Worm (Caenorhabditis elegans) whole organism, L2 larva: ENCODE results near the gene fust-1.

Experiments used
- C34F6.9 ChIP-seq: fragments of 150-350 bp; optimal IDR thresholded peaks from 2 replicates; lab custom pipeline; 2014; ENCODE audit warnings: missing biosample characterization, missing genetic modification characterization
- Y55F3AM.14 ChIP-seq: fragments of 200-800 bp; sonication (Bioruptor generic); optimal IDR thresholded peaks from 2 replicates; lab custom pipeline; 2018; ENCODE audit warnings: mild to moderate bottlenecking, missing genetic modification characterization, missing compliant biosample characterization
- ZK546.5 ChIP-seq: sonication (generic microtip); optimal IDR thresholded peaks from 2 replicates; lab custom pipeline; 2017; ENCODE audit warnings: missing biosample characterization, missing genetic modification characterization
- alr-1 ChIP-seq: fragments of 150-350 bp; optimal IDR thresholded peaks from 2 replicates; lab custom pipeline; 2014; ENCODE audit warnings: missing biosample characterization, missing genetic modification characterization
- ama-1 ChIP-seq: fragments of 150-350 bp; optimal IDR thresholded peaks from 2 replicates; lab custom pipeline; 2018; ENCODE audit warnings: inconsistent platforms
- blmp-1 ChIP-seq: sonication (generic microtip); optimal IDR thresholded peaks from 2 replicates; lab custom pipeline; 2017; ENCODE audit warnings: missing genetic modification characterization, mild to moderate bottlenecking, missing compliant biosample characterization, antibody characterized with exemption, moderate library complexity; ENCODE audit not compliant: insufficient read depth
- crh-2 ChIP-seq: sonication (generic microtip); optimal IDR thresholded peaks from 2 replicates; lab custom pipeline; 2017; ENCODE audit warnings: missing biosample characterization, missing genetic modification characterization
- egl-27 ChIP-seq: sonication (generic microtip); optimal IDR thresholded peaks from 3 replicates; lab custom pipeline; 2017; ENCODE audit warnings: missing biosample characterization, missing genetic modification reagents, missing genetic modification characterization
- fos-1 ChIP-seq: fragments of 150-350 bp; optimal IDR thresholded peaks from 2 replicates; lab custom pipeline; 2014; ENCODE audit warnings: missing biosample characterization, missing genetic modification characterization
- gmeb-1 ChIP-seq: fragments of 150-350 bp; optimal IDR thresholded peaks from 2 replicates; lab custom pipeline; 2014; ENCODE audit warnings: missing biosample characterization, missing genetic modification characterization
- lin-11 ChIP-seq: fragments of 150-350 bp; sonication (generic microtip); optimal IDR thresholded peaks from 2 replicates; lab custom pipeline; 2014; ENCODE audit warnings: missing biosample characterization, missing genetic modification characterization, inconsistent platforms, mixed read lengths
- lin-13 ChIP-seq: fragments of 150-350 bp; optimal IDR thresholded peaks from 2 replicates; lab custom pipeline; 2014; ENCODE audit warnings: missing biosample characterization, missing genetic modification reagents, missing genetic modification characterization
- lin-39 ChIP-seq: fragments of 150-350 bp; optimal IDR thresholded peaks from 2 replicates; lab custom pipeline; 2014; ENCODE audit warnings: missing biosample characterization, missing genetic modification reagents, missing genetic modification characterization
- lsy-2 ChIP-seq, 2 experiments: fragments of 150-350 bp in 1 of 2; sonication (generic microtip) in 1 of 2; optimal IDR thresholded peaks; 2 replicates each; lab custom pipeline; 2014 to 2017; ENCODE audit warnings: missing biosample characterization in 2 of 2, missing genetic modification characterization in 2 of 2
- mab-5 ChIP-seq: fragments of 150-350 bp; optimal IDR thresholded peaks from 2 replicates; lab custom pipeline; 2014; ENCODE audit warnings: missing biosample characterization, missing genetic modification characterization
- nhr-10 ChIP-seq: sonication (generic microtip); optimal IDR thresholded peaks from 2 replicates; lab custom pipeline; 2017; ENCODE audit warnings: missing biosample characterization, missing genetic modification characterization
- nhr-12 ChIP-seq: fragments of 150-350 bp; optimal IDR thresholded peaks from 2 replicates; lab custom pipeline; 2014; ENCODE audit warnings: missing biosample characterization, missing genetic modification characterization
- nhr-129 ChIP-seq: fragments of 150-350 bp; optimal IDR thresholded peaks from 2 replicates; lab custom pipeline; 2014; ENCODE audit warnings: missing biosample characterization, missing genetic modification characterization
- nhr-23 ChIP-seq: fragments of 150-350 bp; optimal IDR thresholded peaks from 2 replicates; lab custom pipeline; 2014; ENCODE audit warnings: missing biosample characterization, missing genetic modification reagents, missing genetic modification characterization
- nhr-25 ChIP-seq: fragments of 150-350 bp; sonication (generic microtip); optimal IDR thresholded peaks from 3 replicates; lab custom pipeline; 2014; ENCODE audit warnings: missing biosample characterization, missing genetic modification characterization
- nhr-77 ChIP-seq: fragments of 150-350 bp; optimal IDR thresholded peaks from 2 replicates; lab custom pipeline; 2014; ENCODE audit warnings: missing biosample characterization, missing genetic modification characterization
- peb-1 ChIP-seq: fragments of 150-350 bp; optimal IDR thresholded peaks from 2 replicates; lab custom pipeline; 2014; ENCODE audit warnings: missing biosample characterization, missing genetic modification characterization
- skn-1 ChIP-seq: sonication (generic microtip); optimal IDR thresholded peaks from 2 replicates; lab custom pipeline; 2017; ENCODE audit warnings: missing biosample characterization, missing genetic modification characterization
- sma-9 ChIP-seq, 2 experiments: fragments of 150-350 bp in 1 of 2; sonication (generic microtip) in 1 of 2; optimal IDR thresholded peaks; 2 replicates each; lab custom pipeline; 2014 to 2016; ENCODE audit warnings: missing genetic modification characterization in 2 of 2, mild to moderate bottlenecking in 1 of 2, missing biosample characterization in 1 of 2, missing compliant biosample characterization in 1 of 2, missing genetic modification reagents in 1 of 2, moderate library complexity in 1 of 2
- snpc-4 ChIP-seq: fragments of 150-350 bp; optimal IDR thresholded peaks from 2 replicates; lab custom pipeline; 2014; ENCODE audit warnings: missing biosample characterization, missing genetic modification characterization
- ztf-1 ChIP-seq: fragments of 200-800 bp; sonication (Bioruptor generic); conservative IDR thresholded peaks from 2 replicates; pipeline ENCODE4 v1.3.6; 2022; ENCODE audit warnings: missing genetic modification characterization, missing compliant biosample characterization

fust-1 gene

DNA sequence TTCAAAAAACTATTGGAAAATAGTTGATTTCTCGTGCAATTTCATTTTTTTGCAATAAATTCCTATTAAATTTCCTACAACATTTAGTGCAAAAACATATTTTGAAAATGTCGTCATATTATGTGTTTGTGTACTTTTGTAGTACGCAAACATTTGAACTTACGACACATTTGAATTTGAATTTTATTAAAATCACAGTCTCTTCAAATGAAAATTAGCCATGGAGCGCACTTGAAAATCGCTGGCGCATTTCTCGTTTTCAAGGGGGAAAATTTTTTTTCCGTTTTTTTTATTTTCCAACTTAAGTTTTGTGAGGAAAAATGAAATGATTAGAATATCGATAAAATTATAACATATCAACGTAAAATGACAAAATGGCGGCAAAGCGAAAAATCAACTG lies 4.8 kb upstream of the fust-1 start:
- TF ChIP-seq crh-2 (tag; lab: Kevin White, UChicago) (peak; percentile 29), C34F6.9 (tag; lab: Kevin White, UChicago) (peak; percentile 62), lsy-2 (tag; optimal IDR thresholded peaks at IDR 0.05; lab: Kevin White, UChicago) (peak; percentile 14 to 80), gmeb-1 (tag; lab: Kevin White, UChicago) (peak; percentile 29), lin-13 (GFP tag; lab: Kevin White, UChicago) (peak; percentile 39), egl-27 (tag; lab: Kevin White, UChicago) (no peak), nhr-77 (tag; lab: Kevin White, UChicago) (no peak), nhr-25 (tag; lab: Kevin White, UChicago) (peak; percentile 28)

DNA sequence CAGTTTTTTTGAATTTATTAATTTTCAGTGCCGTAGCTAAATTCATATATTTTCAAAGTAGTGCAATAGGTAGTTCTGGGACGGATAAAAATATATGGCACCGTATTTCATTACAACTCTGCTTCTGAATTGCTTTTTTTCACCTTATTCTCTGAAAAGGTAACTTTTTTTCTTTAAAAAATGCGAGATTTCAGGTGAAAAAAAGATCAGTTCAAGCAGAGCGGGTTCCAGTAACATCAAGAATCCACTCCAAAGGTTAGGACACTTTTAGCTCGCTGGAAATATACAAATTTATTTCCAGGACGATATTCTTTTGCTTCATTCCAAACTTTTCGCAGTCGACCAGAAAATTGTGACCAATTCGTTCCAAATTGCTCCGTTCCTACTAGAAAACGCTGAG lies 4.3 kb upstream of the fust-1 start, which contains the start of gene T07F8.1:
Gene T07F8.1, plus strand, starts transcription at position 301 of the 400 bp plus-strand sequence.
- TF ChIP-seq mab-5 (tag; lab: Kevin White, UChicago) = no peak
- no peak for TF ChIP-seq lin-39
- no peak for TF ChIP-seq alr-1 (tag; lab: Kevin White, UChicago)
- TF ChIP-seq nhr-10 (tag; lab: Kevin White, UChicago) = no peak
- no peak for TF ChIP-seq lin-11 (tag; lab: Kevin White, UChicago)
- TF ChIP-seq nhr-12 (tag; lab: Kevin White, UChicago) = no peak
- no peak for TF ChIP-seq peb-1 (tag; lab: Kevin White, UChicago)

DNA sequence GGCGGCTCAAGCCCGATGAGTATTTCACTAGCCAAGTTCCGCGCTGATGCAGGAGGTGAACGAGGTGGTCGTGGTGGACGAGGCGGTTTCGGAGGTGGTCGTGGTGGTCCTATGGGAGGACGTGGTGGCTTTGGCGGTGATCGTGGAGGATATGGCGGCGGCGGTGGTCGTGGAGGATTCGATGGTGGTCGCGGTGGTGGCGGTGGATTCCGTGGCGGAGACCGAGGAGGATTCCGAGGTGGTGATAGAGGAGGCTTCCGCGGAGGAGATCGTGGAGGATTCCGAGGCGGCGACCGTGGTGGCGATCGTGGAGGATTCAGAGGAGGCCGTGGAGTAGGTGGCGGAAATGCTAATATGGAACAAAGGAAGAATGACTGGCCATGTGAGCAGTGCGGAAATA lies 2.3 kb downstream of the fust-1 start:
- TF ChIP-seq snpc-4 (tag; lab: Kevin White, UChicago) = no peak
- no peak for TF ChIP-seq nhr-25 (tag; lab: Kevin White, UChicago)
- TF ChIP-seq fos-1 (tag; lab: Kevin White, UChicago) = no peak
- no peak for TF ChIP-seq nhr-12 (tag; lab: Kevin White, UChicago)
- TF ChIP-seq Y55F3AM.14 (GFP tag; lab: Kevin White, UChicago) = no peak

DNA sequence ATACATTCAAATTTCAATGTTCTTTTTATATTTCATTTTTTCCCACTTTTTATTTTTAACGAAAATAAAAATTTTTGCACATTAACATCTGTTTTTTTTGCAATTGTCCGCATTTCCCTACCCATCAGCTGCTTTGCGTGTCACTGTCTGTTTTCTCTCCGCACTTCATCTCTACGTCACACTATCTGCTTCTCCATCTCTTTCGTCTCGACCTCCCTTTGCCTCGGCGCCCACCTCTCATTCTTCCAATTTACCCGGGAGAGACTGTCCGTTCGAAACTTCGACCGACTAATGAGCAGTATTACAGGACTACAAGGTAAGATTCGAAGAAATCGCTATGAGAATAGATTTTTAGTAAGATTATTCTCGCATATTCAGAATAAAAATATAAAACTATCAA lies 3.0 kb downstream of the fust-1 start, which contains the start of gene C27H5.2:
Gene C27H5.2, plus strand, starts transcription at position 190 of the 400 bp plus-strand sequence.
- TF ChIP-seq nhr-77 (tag; lab: Kevin White, UChicago) (no peak), ama-1 (lab: Kevin White, UChicago) (peak; percentile 21), blmp-1 (tag; lab: Kevin White, UChicago) (no peak), nhr-129 (peak; percentile 21), fos-1 (tag; lab: Kevin White, UChicago) (peak; percentile 48), lsy-2 (tag; optimal IDR thresholded peaks at IDR 0.05; lab: Kevin White, UChicago) (peak in 1 of 2 experiments; percentile 18)

DNA sequence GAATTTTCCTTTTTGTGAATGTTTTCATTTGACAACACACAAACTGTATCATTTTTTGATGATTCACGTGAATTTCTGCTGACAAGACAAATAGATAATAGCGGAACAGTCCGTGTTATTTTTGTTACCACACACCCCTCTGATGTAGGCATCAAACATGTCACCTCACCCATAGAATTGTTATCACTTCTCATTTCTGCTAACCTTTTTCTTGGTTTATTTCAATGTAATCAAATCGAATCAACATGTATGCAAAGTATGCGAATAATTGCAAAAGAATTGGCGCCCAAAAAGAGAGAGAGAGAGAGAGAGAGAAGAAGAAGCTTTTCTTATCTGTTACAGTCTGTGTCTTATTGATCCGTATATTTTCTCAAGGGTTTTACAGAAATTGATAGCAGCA lies 5.0 kb downstream of the fust-1 start:
- TF ChIP-seq crh-2 (tag; lab: Kevin White, UChicago) (peak; percentile 43), gmeb-1 (tag; lab: Kevin White, UChicago) (peak; percentile 27), nhr-12 (tag; lab: Kevin White, UChicago) (no peak), fos-1 (tag; lab: Kevin White, UChicago) (peak; percentile 52), alr-1 (tag; lab: Kevin White, UChicago) (no peak), sma-9 (GFP tag; optimal IDR thresholded peaks at IDR 0.05; lab: Kevin White, UChicago) (peak; percentile 60), sma-9 (tag; optimal IDR thresholded peaks at IDR 0.05; lab: Kevin White, UChicago) (no peak)
- TF ChIP-seq, all 48 proteins: peak for 4

DNA sequence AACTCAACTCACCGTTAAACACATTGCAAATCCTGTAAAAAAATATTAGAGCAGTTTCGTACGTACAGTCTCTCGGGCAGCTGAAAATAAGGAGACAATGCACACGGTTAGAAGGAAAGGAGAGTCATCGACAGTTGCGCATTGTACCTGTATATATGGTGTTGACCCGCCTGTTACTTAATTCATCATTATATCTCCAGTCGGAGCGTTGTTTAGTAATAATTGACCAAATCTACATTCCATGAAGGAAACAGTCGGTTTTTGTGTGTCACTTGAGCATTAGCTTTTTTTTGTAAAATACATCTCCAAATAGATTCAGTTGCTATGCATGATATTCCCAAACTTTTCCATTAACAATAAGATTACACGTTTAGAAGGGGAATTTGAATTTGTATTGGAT lies 9.1 kb downstream of the fust-1 start, which contains the start of gene C27H5.12:
Gene C27H5.12, minus strand, starts transcription at position 101 of the 400 bp plus-strand sequence.
- no peak for TF ChIP-seq nhr-23 (tag; lab: Kevin White, UChicago)

DNA sequence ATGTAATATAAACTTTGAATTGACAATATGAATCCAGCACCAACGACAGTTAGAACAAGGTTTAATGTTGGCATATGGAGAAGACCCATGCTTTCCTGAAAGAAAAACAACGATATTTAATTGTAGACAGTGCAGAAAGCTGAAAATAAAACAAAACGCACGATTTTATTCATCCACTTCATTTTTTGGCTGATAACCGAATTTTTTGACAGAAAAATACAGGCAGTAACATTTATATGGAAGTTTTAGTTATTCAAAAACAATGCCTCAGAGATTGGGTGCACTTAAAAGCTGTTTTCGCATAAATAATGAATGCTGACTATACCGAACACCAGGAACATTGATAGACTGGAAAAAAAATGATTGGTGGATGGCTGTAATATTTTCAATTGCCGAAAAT lies 13.4 kb downstream of the fust-1 start, which contains the start of gene mfsd-13.2:
Gene mfsd-13.2, minus strand, starts transcription at position 101 of the 400 bp plus-strand sequence.
- TF ChIP-seq lin-39 = no peak
- no peak for TF ChIP-seq skn-1 (tag; lab: Kevin White, UChicago)
- no peak for TF ChIP-seq ztf-1 (GFP tag; lab: Robert Waterston, UW)
- no peak for TF ChIP-seq ZK546.5 (tag; lab: Kevin White, UChicago)
- no peak for TF ChIP-seq Y55F3AM.14 (GFP tag; lab: Kevin White, UChicago)
